Worm (Caenorhabditis elegans): ENCODE data around the gene srlf-12.

DNA sequence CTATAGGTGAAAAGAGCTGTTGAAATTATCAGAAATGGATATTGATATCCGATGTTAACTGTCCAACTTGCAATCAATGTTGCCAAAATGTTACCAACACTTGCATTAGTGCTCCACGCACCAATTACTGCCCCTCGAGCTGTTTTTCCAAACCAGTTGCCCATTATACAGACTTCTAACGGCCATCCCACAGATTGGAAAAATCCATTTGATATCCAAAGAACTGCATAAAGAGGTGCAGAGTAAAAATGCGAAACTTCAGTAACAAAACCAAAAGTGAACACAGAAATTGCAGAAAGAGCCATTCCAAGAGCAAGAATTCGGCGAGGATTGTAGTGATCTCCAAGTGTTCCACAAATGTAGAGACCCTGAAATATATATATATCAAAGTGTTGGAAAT is 37.9 kb downstream of the srlf-12 start:
- TF ChIP-seq W03F9.2 (tag; optimal IDR thresholded peaks at IDR 0.05), result no peak
- no peak for TF ChIP-seq him-1 (tag; optimal IDR thresholded peaks at IDR 0.05)

All from whole organism, L4/young adult.